Worm (Caenorhabditis elegans): ENCODE results near the gene abcf-3.
A peak's percentile ranks its signal among the peaks of the same experiment; 100 is the strongest.

abcf-3 gene

ce11 chrIII:6206161-6206853 is 33.1 kb downstream of the abcf-3 start, which contains the start of the genes sna-3 and rps-3 (continued):
- no peak for TF ChIP-seq Y55F3AM.14 (GFP tag; optimal IDR thresholded peaks at IDR 0.05)

DNA sequence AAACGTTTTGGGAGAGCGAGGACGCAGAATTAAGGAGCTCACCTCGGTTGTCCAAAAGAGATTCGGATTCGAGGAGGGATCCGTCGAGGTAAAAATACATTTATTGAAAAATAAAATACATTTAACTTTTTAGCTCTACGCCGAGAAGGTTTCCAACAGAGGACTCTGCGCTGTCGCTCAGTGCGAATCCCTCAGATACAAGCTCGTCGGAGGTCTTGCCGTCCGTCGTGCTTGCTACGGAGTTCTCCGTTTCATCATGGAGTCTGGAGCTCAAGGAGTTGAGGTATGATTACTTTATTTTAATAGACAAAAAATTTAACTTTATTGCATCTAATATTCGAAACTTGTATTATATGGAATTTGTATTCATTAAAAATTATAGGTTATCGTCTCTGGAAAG is 33.8 kb downstream of the abcf-3 start:
- TF ChIP-seq Y55F3AM.14 (GFP tag; optimal IDR thresholded peaks at IDR 0.05) (no peak), skn-1 (tag; optimal IDR thresholded peaks at IDR 0.05) (no peak), ceh-16 (tag; optimal IDR thresholded peaks at IDR 0.05) (no peak)

DNA sequence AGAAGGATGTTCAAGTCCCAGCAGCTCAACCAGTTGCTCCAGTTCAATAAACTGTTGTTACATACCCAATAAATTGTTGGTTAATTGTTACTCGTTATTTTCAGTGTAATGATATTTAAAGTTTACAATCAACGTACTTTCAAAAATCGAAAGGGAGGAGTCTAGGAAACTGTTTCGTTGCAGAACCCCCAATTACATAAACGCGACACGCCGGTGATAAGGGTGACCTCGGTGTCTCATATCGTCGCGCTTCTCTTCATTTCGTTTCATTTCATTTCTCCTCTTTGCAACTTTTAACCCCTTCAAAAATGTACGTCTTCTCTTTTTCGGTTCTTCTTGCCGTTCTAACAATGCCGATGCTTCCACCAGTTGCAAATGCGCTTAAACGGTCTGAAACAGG is 34.7 kb downstream of the abcf-3 start, which contains the start of gene C23G10.2:
Gene C23G10.2, plus strand, starts transcription at position 184 of the 400 bp plus-strand sequence.
- TF ChIP-seq nhr-6 (tag; optimal IDR thresholded peaks at IDR 0.05) (no peak), nhr-10 (tag; optimal IDR thresholded peaks at IDR 0.05) (no peak), sem-4 (tag; optimal IDR thresholded peaks at IDR 0.05) (no peak), mbf-1 (tag; optimal IDR thresholded peaks at IDR 0.05) (no peak), nhr-77 (tag; optimal IDR thresholded peaks at IDR 0.05) (no peak)

- TF ChIP-seq ama-1 (optimal IDR thresholded peaks at IDR 0.05) (no peak), nhr-10 (tag; optimal IDR thresholded peaks at IDR 0.05) (no peak), unc-62 (GFP tag; optimal IDR thresholded peaks at IDR 0.05) (no peak), C34F6.9 (tag; optimal IDR thresholded peaks at IDR 0.05) (no peak), aly-2 (tag; optimal IDR thresholded peaks at IDR 0.05) (no peak), zag-1 (tag; optimal IDR thresholded peaks at IDR 0.05) (no peak)
Measured at ce11 chrIII:6208984-6209383, 35.8 kb downstream of the abcf-3 start, which contains the start of gene C23G10.1. Gene C23G10.1 (plus strand): TSS chrIII:6209284.

DNA sequence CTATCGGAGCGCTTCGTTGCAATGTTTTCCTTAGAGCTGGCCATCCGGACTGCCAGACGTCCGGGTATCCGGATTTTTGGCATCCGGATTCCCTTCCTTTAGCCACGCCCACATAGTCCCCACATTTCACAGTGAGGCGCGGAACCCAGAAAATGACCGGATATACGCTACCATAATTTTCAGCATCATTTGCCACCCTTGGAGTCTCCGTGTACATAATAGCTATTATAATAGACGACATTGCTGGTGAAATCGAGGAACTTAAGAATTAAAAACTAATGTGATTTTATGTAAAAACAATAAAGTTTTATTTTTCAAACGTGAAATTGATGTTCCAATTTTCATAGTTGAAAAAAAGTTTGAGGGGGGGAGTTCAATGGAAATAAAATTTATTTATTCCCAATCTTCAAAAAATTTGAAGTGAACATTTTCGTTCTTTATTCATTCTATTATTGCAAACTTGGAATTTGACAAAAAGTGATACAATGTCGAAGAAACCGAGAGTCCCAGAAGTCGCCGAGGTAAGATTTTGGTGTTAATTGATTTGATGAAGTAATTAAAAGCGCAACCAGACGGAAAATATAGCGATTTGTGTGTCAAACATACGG is 37.1 kb downstream of the abcf-3 start:
- no peak for TF ChIP-seq mdl-1 (tag; optimal IDR thresholded peaks at IDR 0.05)
- peak; percentile 8 for TF ChIP-seq snpc-4 (tag; optimal IDR thresholded peaks at IDR 0.05)
- no peak for TF ChIP-seq C34F6.9 (tag; optimal IDR thresholded peaks at IDR 0.05)

ce11 chrIII:6213915-6214314 is 40.7 kb downstream of the abcf-3 start, which contains the start of gene C23G10.10:
Gene C23G10.10 (minus strand): TSS chrIII:6214015.
- no peak for TF ChIP-seq elt-1 (tag; optimal IDR thresholded peaks at IDR 0.05)
- no peak for TF ChIP-seq nhr-23 (tag; optimal IDR thresholded peaks at IDR 0.05)
- no peak for TF ChIP-seq sma-3 (GFP tag; optimal IDR thresholded peaks at IDR 0.05)
- TF ChIP-seq ztf-11 (tag; optimal IDR thresholded peaks at IDR 0.05): no peak
- no peak for TF ChIP-seq lin-13 (GFP tag; optimal IDR thresholded peaks at IDR 0.05)
- TF ChIP-seq lin-39 (tag; optimal IDR thresholded peaks at IDR 0.05): no peak
- TF ChIP-seq mbf-1 (tag; optimal IDR thresholded peaks at IDR 0.05): no peak
- TF ChIP-seq ztf-1 (GFP tag; conservative IDR thresholded peaks at IDR 0.05): no peak
- TF ChIP-seq nhr-12 (tag; optimal IDR thresholded peaks at IDR 0.05): no peak
- no peak for TF ChIP-seq ceh-16 (tag; optimal IDR thresholded peaks at IDR 0.05)

DNA sequence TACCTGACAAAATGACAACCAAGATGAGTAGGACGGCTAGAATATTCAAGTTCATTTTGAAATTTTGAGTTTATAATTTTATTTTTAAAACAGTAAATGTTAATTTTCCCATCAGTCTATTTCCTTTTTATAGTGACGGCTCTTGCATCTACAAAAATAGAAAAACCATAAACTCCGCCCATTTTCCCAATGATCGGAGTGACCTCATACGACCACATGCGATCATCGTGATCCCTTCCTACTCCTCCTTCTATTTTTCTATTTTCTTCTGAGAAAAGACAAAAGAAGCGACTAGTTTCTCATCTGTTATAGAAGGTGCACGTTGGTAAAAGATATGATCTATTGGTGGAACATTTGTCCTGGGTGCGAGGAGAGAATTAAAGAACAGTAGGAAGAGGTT is 42.3 kb downstream of the abcf-3 start, which contains the start of gene C23G10.11:
Gene C23G10.11, minus strand, starts transcription at position 101 of the 400 bp plus-strand sequence.
- TF ChIP-seq ceh-16 (tag; optimal IDR thresholded peaks at IDR 0.05) (no peak), unc-62 (GFP tag; optimal IDR thresholded peaks at IDR 0.05) (no peak), lin-39 (tag; optimal IDR thresholded peaks at IDR 0.05) (no peak), lsy-2 (tag; optimal IDR thresholded peaks at IDR 0.05) (no peak), ztf-11 (tag; optimal IDR thresholded peaks at IDR 0.05) (no peak), peb-1 (tag; optimal IDR thresholded peaks at IDR 0.05) (no peak), unc-55 (GFP tag; optimal IDR thresholded peaks at IDR 0.05) (no peak), ama-1 (optimal IDR thresholded peaks at IDR 0.05) (no peak), mdl-1 (tag; optimal IDR thresholded peaks at IDR 0.05) (no peak), lin-13 (GFP tag; optimal IDR thresholded peaks at IDR 0.05) (no peak), nhr-23 (tag; optimal IDR thresholded peaks at IDR 0.05) (no peak), zag-1 (tag; optimal IDR thresholded peaks at IDR 0.05) (no peak), ZK546.5 (tag; optimal IDR thresholded peaks at IDR 0.05) (no peak)

All from whole organism, L2 larva.